Worm (Caenorhabditis elegans) whole organism, young adult: Measurements from ENCODE around the gene F55F10.3.

ENCODE experiments used
- B0261.1 ChIP-seq: sonication (generic microtip); optimal IDR thresholded peaks from 2 replicates; lab custom pipeline; 2016; ENCODE audit warnings: mild to moderate bottlenecking, missing genetic modification characterization, moderate library complexity, missing compliant biosample characterization
- F22D6.2 ChIP-seq: sonication (generic microtip); optimal IDR thresholded peaks from 2 replicates; lab custom pipeline; 2016; ENCODE audit warnings: mild to moderate bottlenecking, missing genetic modification characterization, missing compliant biosample characterization
- F33H1.4 ChIP-seq: fragments of 200-800 bp; sonication (Bioruptor generic); IDR thresholded peaks from 2 replicates; pipeline ENCODE4 v1.3.6; 2022; ENCODE audit warnings: missing genetic modification reagents, missing genetic modification characterization, missing compliant biosample characterization
- F39B2.1 ChIP-seq: fragments of 200-800 bp; sonication (Bioruptor generic); IDR thresholded peaks from 2 replicates; pipeline ENCODE4 v1.3.6; 2022; ENCODE audit warnings: missing genetic modification reagents, missing genetic modification characterization, missing compliant biosample characterization
- T07F8.4 ChIP-seq: sonication (generic microtip); optimal IDR thresholded peaks from 2 replicates; lab custom pipeline; 2016; ENCODE audit warnings: mild to moderate bottlenecking, missing genetic modification characterization, moderate library complexity, missing compliant biosample characterization
- T26A5.8 ChIP-seq: sonication (generic microtip); optimal IDR thresholded peaks from 2 replicates; lab custom pipeline; 2016; ENCODE audit warnings: missing genetic modification characterization, missing compliant biosample characterization
- Y53F4B.3 ChIP-seq: fragments of 200-800 bp; sonication (Bioruptor generic); IDR thresholded peaks from 2 replicates; pipeline ENCODE4 v1.3.6; 2022; ENCODE audit warnings: missing genetic modification reagents, missing genetic modification characterization, missing compliant biosample characterization
- Y53G8AR.9 ChIP-seq: fragments of 200-800 bp; sonication (Bioruptor generic); conservative IDR thresholded peaks from 2 replicates; pipeline ENCODE4 v1.3.6; 2022; ENCODE audit warnings: missing genetic modification reagents, missing genetic modification characterization, missing compliant biosample characterization
- Y56A3A.18 ChIP-seq: fragments of 200-800 bp; sonication (Bioruptor generic); IDR thresholded peaks from 2 replicates; pipeline ENCODE4 v1.3.6; 2022; ENCODE audit warnings: missing genetic modification reagents, missing genetic modification characterization, missing compliant biosample characterization
- Y95B8A.8 ChIP-seq: fragments of 200-800 bp; sonication (Bioruptor generic); IDR thresholded peaks from 2 replicates; pipeline ENCODE4 v1.3.6; 2022; ENCODE audit warnings: missing genetic modification reagents, missing genetic modification characterization, missing compliant biosample characterization
- akir-1 ChIP-seq: fragments of 200-800 bp; sonication (Bioruptor generic); optimal IDR thresholded peaks from 2 replicates; lab custom pipeline; 2018; ENCODE audit warnings: mild to moderate bottlenecking, missing genetic modification characterization, moderate library complexity, missing compliant biosample characterization
- ama-1 ChIP-seq, 3 experiments: fragments of 150-350 bp in 1 of 3; sonication (generic microtip) in 2 of 3; optimal IDR thresholded peaks; 2 replicates each; lab custom pipeline; 2014 to 2018; ENCODE audit warnings: missing biosample characterization in 2 of 3, missing genetic modification characterization in 2 of 3, missing genetic modification reagents in 2 of 3
- aptf-3 ChIP-seq: fragments of 200-800 bp; sonication (Bioruptor generic); IDR thresholded peaks from 2 replicates; pipeline ENCODE4 v1.3.6; 2022; ENCODE audit warnings: missing genetic modification characterization, missing compliant biosample characterization
- atf-7 ChIP-seq: sonication (generic microtip); optimal IDR thresholded peaks from 2 replicates; lab custom pipeline; 2017; ENCODE audit warnings: mild to moderate bottlenecking, missing genetic modification characterization, missing compliant biosample characterization
- cebp-2 ChIP-seq: fragments of 200-800 bp; sonication (Bioruptor generic); IDR thresholded peaks from 2 replicates; pipeline ENCODE4 v1.3.6; 2022; ENCODE audit warnings: missing genetic modification characterization, missing compliant biosample characterization
- ceh-100 ChIP-seq: fragments of 200-800 bp; sonication (Bioruptor generic); IDR thresholded peaks from 2 replicates; pipeline ENCODE4 v1.3.6; 2022; ENCODE audit warnings: missing genetic modification reagents, missing genetic modification characterization, missing compliant biosample characterization
- chd-7 ChIP-seq: sonication (generic microtip); optimal IDR thresholded peaks from 2 replicates; lab custom pipeline; 2016; ENCODE audit warnings: mild to moderate bottlenecking, missing genetic modification characterization, moderate library complexity, missing compliant biosample characterization
- die-1 ChIP-seq: sonication (generic microtip); optimal IDR thresholded peaks from 2 replicates; lab custom pipeline; 2016; ENCODE audit warnings: missing genotype, mild to moderate bottlenecking, missing genetic modification characterization, missing compliant biosample characterization
- dpl-1 ChIP-seq: fragments of 150-350 bp; optimal IDR thresholded peaks from 2 replicates; lab custom pipeline; 2014; ENCODE audit warnings: missing biosample characterization, missing genetic modification reagents, missing genetic modification characterization
- fkh-3 ChIP-seq: sonication (generic microtip); optimal IDR thresholded peaks from 2 replicates; lab custom pipeline; 2016; ENCODE audit warnings: mild to moderate bottlenecking, missing genetic modification characterization, missing compliant biosample characterization
- gei-17 ChIP-seq: fragments of 200-800 bp; sonication (Bioruptor generic); optimal IDR thresholded peaks from 2 replicates; lab custom pipeline; 2018; ENCODE audit warnings: mild to moderate bottlenecking, missing genetic modification characterization, missing compliant biosample characterization
- him-1 ChIP-seq: sonication (generic microtip); optimal IDR thresholded peaks from 2 replicates; lab custom pipeline; 2016; ENCODE audit warnings: missing genotype, missing genetic modification reagents, missing genetic modification characterization, missing compliant biosample characterization
- hrde-1 ChIP-seq: sonication (generic microtip); optimal IDR thresholded peaks from 2 replicates; lab custom pipeline; 2016; ENCODE audit warnings: missing genetic modification characterization, mild to moderate bottlenecking, missing compliant biosample characterization, moderate library complexity, missing genotype, missing genetic modification reagents, borderline replicate concordance
- hsf-1 ChIP-seq: fragments of 200-800 bp; sonication (Bioruptor generic); IDR thresholded peaks from 2 replicates; pipeline ENCODE4 v1.3.6; 2022; ENCODE audit warnings: missing genetic modification reagents, missing genetic modification characterization, missing compliant biosample characterization
- let-526 ChIP-seq: fragments of 200-800 bp; sonication (Bioruptor generic); IDR thresholded peaks from 2 replicates; pipeline ENCODE4 v1.3.6; 2022; ENCODE audit warnings: missing genetic modification reagents, missing genetic modification characterization, missing compliant biosample characterization
- let-607 ChIP-seq, 2 experiments: fragments of 200-800 bp in 1 of 2; sonication (Bioruptor generic) in 1 of 2; sonication (generic microtip) in 1 of 2; optimal IDR thresholded peaks; 2 replicates each; lab custom pipeline; 2016 to 2018; ENCODE audit warnings: mild to moderate bottlenecking in 2 of 2, missing compliant biosample characterization in 2 of 2, missing genetic modification characterization in 2 of 2, moderate library complexity in 2 of 2, missing genotype in 1 of 2
- lin-26 ChIP-seq: fragments of 200-800 bp; sonication (Bioruptor generic); IDR thresholded peaks from 2 replicates; pipeline ENCODE4 v1.3.6; 2022; ENCODE audit warnings: missing genetic modification reagents, missing genetic modification characterization, missing compliant biosample characterization
- lin-35 ChIP-seq, 3 experiments: fragments of 150-350 bp in 2 of 3; sonication (generic microtip) in 1 of 3; optimal IDR thresholded peaks; 2 replicates each; lab custom pipeline; 2014 to 2018; ENCODE audit warnings: missing biosample characterization in 3 of 3, missing genetic modification characterization in 3 of 3, missing genetic modification reagents in 3 of 3
- lir-1 ChIP-seq: fragments of 200-800 bp; sonication (Bioruptor generic); conservative IDR thresholded peaks from 2 replicates; pipeline ENCODE4 v1.3.6; 2022; ENCODE audit warnings: missing genetic modification reagents, missing genetic modification characterization, missing compliant biosample characterization
- madf-8 ChIP-seq: fragments of 200-800 bp; sonication (Bioruptor generic); conservative IDR thresholded peaks from 2 replicates; pipeline ENCODE4 v1.3.6; 2022; ENCODE audit warnings: missing genetic modification reagents, missing genetic modification characterization, missing compliant biosample characterization
- mcd-1 ChIP-seq: fragments of 200-800 bp; sonication (Bioruptor generic); IDR thresholded peaks from 2 replicates; pipeline ENCODE4 v1.3.6; 2022; ENCODE audit warnings: missing genetic modification reagents, missing genetic modification characterization, missing compliant biosample characterization
- nfyb-1 ChIP-seq: fragments of 200-800 bp; sonication (Bioruptor generic); IDR thresholded peaks from 2 replicates; pipeline ENCODE4 v1.3.6; 2022; ENCODE audit warnings: missing genetic modification reagents, missing genetic modification characterization, missing compliant biosample characterization
- nhr-179 ChIP-seq: sonication (generic microtip); optimal IDR thresholded peaks from 2 replicates; lab custom pipeline; 2016; ENCODE audit warnings: mild to moderate bottlenecking, missing genetic modification characterization, missing compliant biosample characterization
- nhr-90 ChIP-seq: sonication (generic microtip); optimal IDR thresholded peaks from 2 replicates; lab custom pipeline; 2016; ENCODE audit warnings: missing genotype, mild to moderate bottlenecking, missing genetic modification characterization, missing compliant biosample characterization
- sdz-38 ChIP-seq: sonication (generic microtip); optimal IDR thresholded peaks from 2 replicates; lab custom pipeline; 2016; ENCODE audit warnings: missing genotype, missing genetic modification characterization, missing compliant biosample characterization
- sea-2 ChIP-seq: fragments of 200-800 bp; sonication (Bioruptor generic); IDR thresholded peaks from 2 replicates; pipeline ENCODE4 v1.3.6; 2022; ENCODE audit warnings: missing genetic modification characterization, missing compliant biosample characterization
- sptf-2 ChIP-seq: fragments of 200-800 bp; sonication (Bioruptor generic); optimal IDR thresholded peaks from 2 replicates; lab custom pipeline; 2018; ENCODE audit warnings: mild to moderate bottlenecking, missing genetic modification characterization, missing compliant biosample characterization
- tbx-9 ChIP-seq: sonication (generic microtip); optimal IDR thresholded peaks from 2 replicates; lab custom pipeline; 2016; ENCODE audit warnings: borderline replicate concordance, missing genetic modification characterization, inconsistent platforms, missing compliant biosample characterization
- unc-130 ChIP-seq: sonication (generic microtip); optimal IDR thresholded peaks from 2 replicates; lab custom pipeline; 2016; ENCODE audit warnings: missing genetic modification reagents, missing genetic modification characterization, missing compliant biosample characterization
- xnd-1 ChIP-seq: sonication (generic microtip); optimal IDR thresholded peaks from 2 replicates; lab custom pipeline; 2016; ENCODE audit warnings: missing genotype, missing genetic modification reagents, missing genetic modification characterization, missing compliant biosample characterization
- zim-3 ChIP-seq: sonication (generic microtip); optimal IDR thresholded peaks from 2 replicates; lab custom pipeline; 2017; ENCODE audit warnings: mild to moderate bottlenecking, missing genetic modification characterization, moderate library complexity, missing compliant biosample characterization
- ztf-25 ChIP-seq: fragments of 200-800 bp; sonication (Bioruptor generic); IDR thresholded peaks from 2 replicates; pipeline ENCODE4 v1.3.6; 2022; ENCODE audit warnings: missing genetic modification reagents, missing genetic modification characterization, missing compliant biosample characterization
- ztf-26 ChIP-seq: sonication (generic microtip); optimal IDR thresholded peaks from 2 replicates; lab custom pipeline; 2017; ENCODE audit warnings: missing genetic modification characterization, missing compliant biosample characterization
- ztf-28 ChIP-seq: fragments of 200-800 bp; sonication (Bioruptor generic); IDR thresholded peaks from 2 replicates; pipeline ENCODE4 v1.3.6; 2022; ENCODE audit warnings: missing genetic modification reagents, missing genetic modification characterization, missing compliant biosample characterization
- ztf-6 ChIP-seq: fragments of 200-800 bp; sonication (Bioruptor generic); IDR thresholded peaks from 2 replicates; pipeline ENCODE4 v1.3.6; 2022; ENCODE audit warnings: missing genetic modification reagents, missing genetic modification characterization, missing compliant biosample characterization

Gene F55F10.3

DNA sequence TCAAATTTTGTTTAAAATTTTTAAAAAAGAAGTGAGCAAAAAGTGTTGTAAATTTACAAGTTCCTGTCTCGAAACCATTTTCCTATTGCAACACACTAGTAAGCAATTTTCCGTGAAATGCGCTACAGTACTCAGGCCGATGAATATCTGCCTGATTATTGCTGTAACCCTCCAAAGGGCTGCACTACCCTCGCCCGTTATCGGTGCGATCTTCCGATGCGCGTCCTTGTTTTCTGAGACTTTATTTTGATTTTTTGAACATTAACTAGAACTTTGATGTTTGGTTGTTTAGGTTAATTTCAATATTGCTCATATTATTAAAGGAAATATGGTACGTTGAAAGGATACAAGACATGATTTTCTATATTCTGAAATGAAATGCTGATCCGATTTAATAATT is 21.5 kb upstream of the F55F10.3 start:
- TF ChIP-seq Y53F4B.3 = no peak
- no peak for TF ChIP-seq ztf-26
- no peak for TF ChIP-seq ztf-28 (GFP tag; lab: Robert Waterston, UW)
- TF ChIP-seq lir-1 (GFP tag; lab: Robert Waterston, UW) = no peak
- no peak for TF ChIP-seq die-1 (tag; lab: Kevin White, UChicago)
- TF ChIP-seq chd-7 (tag; lab: Kevin White, UChicago) = no peak
- no peak for TF ChIP-seq cebp-2 (GFP tag; lab: Robert Waterston, UW)
- TF ChIP-seq let-526 (GFP tag; lab: Robert Waterston, UW) = no peak
- no peak for TF ChIP-seq atf-7 (tag; lab: Kevin White, UChicago)
- TF ChIP-seq him-1 = no peak
- no peak for TF ChIP-seq B0261.1 (tag; lab: Kevin White, UChicago)
- no peak for TF ChIP-seq nhr-90
- TF ChIP-seq madf-8 (GFP tag; lab: Robert Waterston, UW) = no peak
- TF ChIP-seq Y95B8A.8 (GFP tag; lab: Robert Waterston, UW) = no peak

DNA sequence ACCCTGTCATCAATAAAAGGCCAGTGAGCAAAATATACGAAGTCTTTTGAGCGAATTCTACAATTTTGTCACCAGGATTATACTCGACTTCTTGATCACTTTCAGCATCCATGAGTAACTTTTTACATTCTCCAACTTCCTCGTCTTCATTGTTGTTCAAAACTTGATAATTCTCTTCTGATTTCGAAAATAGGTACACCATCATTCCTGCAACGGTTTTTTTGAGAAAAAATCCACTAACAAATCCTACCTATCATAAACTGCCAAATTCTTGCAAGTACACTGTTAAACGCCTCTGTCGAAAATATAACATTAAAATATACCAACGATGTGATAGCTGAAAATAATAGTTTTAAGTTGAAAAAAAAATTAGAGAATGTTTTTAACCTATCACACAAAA is 14.9 kb upstream of the F55F10.3 start:
- no peak for TF ChIP-seq sea-2 (GFP tag; lab: Robert Waterston, UW)
- no peak for TF ChIP-seq gei-17
- TF ChIP-seq dpl-1 (GFP tag; lab: Kevin White, UChicago) = no peak
- no peak for TF ChIP-seq aptf-3 (GFP tag; lab: Robert Waterston, UW)
- no peak for TF ChIP-seq nhr-179 (tag; lab: Kevin White, UChicago)
- TF ChIP-seq, all 124 proteins: peak for 0

DNA sequence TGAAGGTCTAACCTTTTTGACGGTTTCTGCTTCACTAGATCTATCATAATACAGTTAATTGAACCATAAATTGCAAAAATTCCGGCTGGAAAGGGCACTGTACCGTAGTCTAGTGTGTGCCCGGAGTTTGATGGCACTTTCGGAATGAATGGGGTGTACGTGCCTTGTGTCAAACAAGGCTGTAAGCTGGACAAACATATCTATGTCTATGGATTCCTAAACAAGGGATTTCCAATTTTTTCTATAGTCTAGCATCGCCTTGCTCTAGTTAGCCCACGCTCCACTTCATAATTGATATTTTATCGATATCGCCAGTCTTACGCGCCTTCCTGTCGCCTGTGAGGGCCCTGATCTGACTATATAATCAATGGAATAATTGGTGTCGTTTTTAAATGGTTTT is 13.2 kb upstream of the F55F10.3 start, which contains the start of gene oac-52:
oac-52 (minus strand) TSS at position 101 of the 400 bp plus-strand sequence.
- no peak for TF ChIP-seq sptf-2
- no peak for TF ChIP-seq lin-35 (GFP tag; optimal IDR thresholded peaks at IDR 0.05; lab: Kevin White, UChicago)
- no peak for TF ChIP-seq T26A5.8 (tag; lab: Kevin White, UChicago)
- no peak for TF ChIP-seq Y53G8AR.9
- no peak for TF ChIP-seq unc-130 (GFP tag; lab: Kevin White, UChicago)
- no peak for TF ChIP-seq aptf-3 (GFP tag; lab: Robert Waterston, UW)
- TF ChIP-seq fkh-3 (tag; lab: Kevin White, UChicago) = no peak
- no peak for TF ChIP-seq akir-1 (GFP tag; lab: Kevin White, UChicago)
- TF ChIP-seq Y56A3A.18 = no peak
- no peak for TF ChIP-seq die-1 (tag; lab: Kevin White, UChicago)
- no peak for TF ChIP-seq zim-3 (tag; lab: Kevin White, UChicago)
- no peak for TF ChIP-seq F33H1.4
- TF ChIP-seq ztf-25 = no peak
- TF ChIP-seq hrde-1 (tag; lab: Kevin White, UChicago) = no peak
- no peak for TF ChIP-seq dpl-1 (GFP tag; lab: Kevin White, UChicago)
- no peak for TF ChIP-seq sdz-38 (tag; lab: Kevin White, UChicago)
- no peak for TF ChIP-seq atf-7 (tag; lab: Kevin White, UChicago)
- no peak for TF ChIP-seq let-607 (tag; optimal IDR thresholded peaks at IDR 0.05; lab: Kevin White, UChicago)
- no peak for TF ChIP-seq ama-1 (optimal IDR thresholded peaks at IDR 0.05; lab: Kevin White, UChicago)
- no peak for TF ChIP-seq ama-1 (GFP tag; optimal IDR thresholded peaks at IDR 0.05; lab: Kevin White, UChicago)
- TF ChIP-seq mcd-1 (GFP tag; lab: Robert Waterston, UW) = no peak
- TF ChIP-seq, all 124 proteins: peak for 0

- no peak for TF ChIP-seq F22D6.2 (tag; lab: Kevin White, UChicago)
- TF ChIP-seq ztf-6 = no peak
- peak; percentile 85 for TF ChIP-seq Y53G8AR.9
- no peak; the same call in 1 of the 2 replicates for TF ChIP-seq Y53F4B.3
- TF ChIP-seq T07F8.4 (tag; lab: Kevin White, UChicago) = no peak
- no peak for TF ChIP-seq F39B2.1 (GFP tag; lab: Robert Waterston, UW)
- TF ChIP-seq xnd-1 (tag; lab: Kevin White, UChicago) = peak; percentile 46
- TF ChIP-seq hsf-1 = peak; percentile 64; the same call in 1 of the 2 replicates
- TF ChIP-seq tbx-9 (tag; lab: Kevin White, UChicago) = no peak
- peak; percentile 73; the same call in 1 of the 2 replicates for TF ChIP-seq ceh-100
- TF ChIP-seq nfyb-1 (GFP tag; lab: Robert Waterston, UW) = peak; percentile 63; the same call in 1 of the 2 replicates
- TF ChIP-seq lin-26 (GFP tag; lab: Robert Waterston, UW) = peak; percentile 78; the same call in 1 of the 2 replicates
Observed at ce11 chrIV:4347578-4348003, 12.2 kb upstream of the F55F10.3 start.
